Worm (Caenorhabditis elegans) whole organism, L2 larva: ENCODE measurements around the gene cdr-4.

Source experiments
- F13H6.1 ChIP-seq: sonication (generic microtip); optimal IDR thresholded peaks from 2 replicates; lab custom pipeline; 2016; ENCODE audit warnings: missing genetic modification characterization, missing compliant biosample characterization
- R02D3.7 ChIP-seq: fragments of 150-350 bp; optimal IDR thresholded peaks from 2 replicates; lab custom pipeline; 2014; ENCODE audit warnings: missing biosample characterization, missing genetic modification characterization
- Y55F3AM.14 ChIP-seq: fragments of 200-800 bp; sonication (Bioruptor generic); optimal IDR thresholded peaks from 2 replicates; lab custom pipeline; 2018; ENCODE audit warnings: mild to moderate bottlenecking, missing genetic modification characterization, missing compliant biosample characterization
- ZK546.5 ChIP-seq: sonication (generic microtip); optimal IDR thresholded peaks from 2 replicates; lab custom pipeline; 2017; ENCODE audit warnings: missing biosample characterization, missing genetic modification characterization
- alr-1 ChIP-seq: fragments of 150-350 bp; optimal IDR thresholded peaks from 2 replicates; lab custom pipeline; 2014; ENCODE audit warnings: missing biosample characterization, missing genetic modification characterization
- ama-1 ChIP-seq: fragments of 150-350 bp; optimal IDR thresholded peaks from 2 replicates; lab custom pipeline; 2018; ENCODE audit warnings: inconsistent platforms
- blmp-1 ChIP-seq: sonication (generic microtip); optimal IDR thresholded peaks from 2 replicates; lab custom pipeline; 2017; ENCODE audit warnings: missing genetic modification characterization, mild to moderate bottlenecking, missing compliant biosample characterization, antibody characterized with exemption, moderate library complexity; ENCODE audit not compliant: insufficient read depth
- ceh-16 ChIP-seq: fragments of 150-350 bp; optimal IDR thresholded peaks from 2 replicates; lab custom pipeline; 2014; ENCODE audit warnings: missing biosample characterization, missing genetic modification characterization
- ceh-82 ChIP-seq: fragments of 150-350 bp; optimal IDR thresholded peaks from 2 replicates; lab custom pipeline; 2014; ENCODE audit warnings: missing biosample characterization, missing genetic modification characterization
- egl-27 ChIP-seq: sonication (generic microtip); optimal IDR thresholded peaks from 3 replicates; lab custom pipeline; 2017; ENCODE audit warnings: missing biosample characterization, missing genetic modification reagents, missing genetic modification characterization
- elt-3 ChIP-seq: sonication (generic microtip); optimal IDR thresholded peaks from 2 replicates; lab custom pipeline; 2017; ENCODE audit warnings: missing biosample characterization, missing genetic modification characterization
- gmeb-1 ChIP-seq: fragments of 150-350 bp; optimal IDR thresholded peaks from 2 replicates; lab custom pipeline; 2014; ENCODE audit warnings: missing biosample characterization, missing genetic modification characterization
- lin-39 ChIP-seq: fragments of 150-350 bp; optimal IDR thresholded peaks from 2 replicates; lab custom pipeline; 2014; ENCODE audit warnings: missing biosample characterization, missing genetic modification reagents, missing genetic modification characterization
- mbf-1 ChIP-seq: sonication (generic microtip); optimal IDR thresholded peaks from 2 replicates; lab custom pipeline; 2017; ENCODE audit warnings: missing biosample characterization, missing genetic modification characterization
- nhr-10 ChIP-seq: sonication (generic microtip); optimal IDR thresholded peaks from 2 replicates; lab custom pipeline; 2017; ENCODE audit warnings: missing biosample characterization, missing genetic modification characterization
- nhr-12 ChIP-seq: fragments of 150-350 bp; optimal IDR thresholded peaks from 2 replicates; lab custom pipeline; 2014; ENCODE audit warnings: missing biosample characterization, missing genetic modification characterization
- nhr-21 ChIP-seq: fragments of 150-350 bp; optimal IDR thresholded peaks from 2 replicates; lab custom pipeline; 2014; ENCODE audit warnings: missing biosample characterization, missing genetic modification characterization
- nhr-237 ChIP-seq: fragments of 150-350 bp; optimal IDR thresholded peaks from 2 replicates; lab custom pipeline; 2014; ENCODE audit warnings: missing biosample characterization, missing genetic modification characterization
- nhr-25 ChIP-seq: fragments of 150-350 bp; sonication (generic microtip); optimal IDR thresholded peaks from 3 replicates; lab custom pipeline; 2014; ENCODE audit warnings: missing biosample characterization, missing genetic modification characterization
- nhr-6 ChIP-seq: fragments of 150-350 bp; optimal IDR thresholded peaks from 2 replicates; lab custom pipeline; 2014; ENCODE audit warnings: missing biosample characterization, missing genetic modification characterization
- nhr-77 ChIP-seq: fragments of 150-350 bp; optimal IDR thresholded peaks from 2 replicates; lab custom pipeline; 2014; ENCODE audit warnings: missing biosample characterization, missing genetic modification characterization
- skn-1 ChIP-seq: sonication (generic microtip); optimal IDR thresholded peaks from 2 replicates; lab custom pipeline; 2017; ENCODE audit warnings: missing biosample characterization, missing genetic modification characterization
- sma-3 ChIP-seq: sonication (generic microtip); optimal IDR thresholded peaks from 2 replicates; lab custom pipeline; 2016; ENCODE audit warnings: missing genetic modification reagents, missing genetic modification characterization, missing compliant biosample characterization
- sma-9 ChIP-seq, 2 experiments: fragments of 150-350 bp in 1 of 2; sonication (generic microtip) in 1 of 2; optimal IDR thresholded peaks; 2 replicates each; lab custom pipeline; 2014 to 2016; ENCODE audit warnings: missing genetic modification characterization in 2 of 2, mild to moderate bottlenecking in 1 of 2, missing biosample characterization in 1 of 2, missing compliant biosample characterization in 1 of 2, missing genetic modification reagents in 1 of 2, moderate library complexity in 1 of 2
- unc-39 ChIP-seq: fragments of 150-350 bp; optimal IDR thresholded peaks from 2 replicates; lab custom pipeline; 2014; ENCODE audit warnings: missing biosample characterization, missing genetic modification characterization
- unc-55 ChIP-seq: fragments of 150-350 bp; sonication (generic microtip); optimal IDR thresholded peaks from 3 replicates; lab custom pipeline; 2014; ENCODE audit warnings: missing biosample characterization, missing genetic modification reagents, missing genetic modification characterization
- unc-62 ChIP-seq: fragments of 150-350 bp; optimal IDR thresholded peaks from 2 replicates; lab custom pipeline; 2014; ENCODE audit warnings: missing biosample characterization, missing genetic modification reagents, missing genetic modification characterization
- zag-1 ChIP-seq: fragments of 150-350 bp; optimal IDR thresholded peaks from 2 replicates; lab custom pipeline; 2014; ENCODE audit warnings: missing biosample characterization, missing genetic modification characterization

cdr-4 gene

DNA sequence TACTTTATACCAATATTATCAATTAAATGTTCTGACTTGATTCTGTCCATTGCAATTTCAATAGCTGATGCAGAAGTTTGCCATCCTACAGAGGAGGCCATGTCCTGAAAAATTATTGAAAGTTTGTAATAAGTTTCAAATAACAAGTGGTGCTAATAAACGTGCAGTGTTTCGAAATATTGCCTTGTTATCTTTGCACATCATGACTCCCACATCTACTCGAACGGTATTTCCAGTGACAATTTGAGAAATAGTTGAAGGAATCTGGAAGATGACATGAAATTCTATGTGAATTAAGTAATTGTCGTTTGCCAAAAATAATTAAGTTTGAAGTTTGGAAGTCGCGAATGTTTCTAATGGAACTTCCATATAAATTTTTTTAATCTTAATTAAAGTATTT lies 39.0 kb downstream of the cdr-4 start, which contains the start of gene gcy-13:
Gene gcy-13, minus strand, starts transcription at position 101 of the 400 bp plus-strand sequence.
- no peak for TF ChIP-seq nhr-12 (tag; lab: Kevin White, UChicago)

DNA sequence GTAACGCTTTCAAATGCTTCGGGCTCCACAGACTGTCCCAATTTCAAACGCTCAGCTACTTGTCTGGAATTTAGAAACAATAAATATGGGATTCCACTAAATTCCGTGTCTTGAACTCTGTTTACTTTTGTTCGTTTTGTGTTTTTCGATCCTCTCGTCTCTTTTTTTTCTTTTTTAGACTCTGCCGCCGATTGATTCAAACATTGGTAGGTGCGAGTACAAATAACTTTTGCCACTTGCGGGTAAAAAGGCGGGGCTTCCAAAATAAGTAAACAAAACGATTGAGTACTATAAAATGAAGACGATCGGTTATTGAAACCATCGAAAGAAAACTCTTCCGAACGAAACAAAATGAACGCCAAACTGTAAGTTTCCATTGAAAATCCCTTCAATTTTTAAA lies 43.3 kb downstream of the cdr-4 start, which contains the start of gene fipr-2:
Gene fipr-2, plus strand, starts transcription at position 245 of the 400 bp plus-strand sequence.
- TF ChIP-seq unc-62 (GFP tag; lab: Kevin White, UChicago) (no peak), ZK546.5 (tag; lab: Kevin White, UChicago) (no peak), nhr-6 (tag; lab: Kevin White, UChicago) (no peak), gmeb-1 (tag; lab: Kevin White, UChicago) (no peak)
- TF ChIP-seq, all 48 proteins: peak for 0

- TF ChIP-seq blmp-1 (tag; lab: Kevin White, UChicago) (no peak), skn-1 (no peak), nhr-77 (tag; lab: Kevin White, UChicago) (no peak), nhr-21 (tag; lab: Kevin White, UChicago) (no peak), zag-1 (tag; lab: Kevin White, UChicago) (no peak), sma-3 (GFP tag; lab: Kevin White, UChicago) (no peak), R02D3.7 (tag; lab: Kevin White, UChicago) (no peak), F13H6.1 (tag; lab: Kevin White, UChicago) (no peak), mbf-1 (no peak), nhr-25 (tag; lab: Kevin White, UChicago) (no peak), ceh-82 (tag; lab: Kevin White, UChicago) (no peak)
Observed at ce11 chrV:12361644-12362043, 46.8 kb downstream of the cdr-4 start, which contains the start of gene fipr-1. fipr-1 (minus strand) TSS chrV:12361744.

- TF ChIP-seq egl-27 (tag; lab: Kevin White, UChicago) (no peak), zag-1 (tag; lab: Kevin White, UChicago) (no peak), unc-55 (no peak)
Observed at ce11 chrV:12358347-12358746, 50.1 kb downstream of the cdr-4 start, which contains the start of gene F23H12.5. F23H12.5 (plus strand) TSS chrV:12358647.

DNA sequence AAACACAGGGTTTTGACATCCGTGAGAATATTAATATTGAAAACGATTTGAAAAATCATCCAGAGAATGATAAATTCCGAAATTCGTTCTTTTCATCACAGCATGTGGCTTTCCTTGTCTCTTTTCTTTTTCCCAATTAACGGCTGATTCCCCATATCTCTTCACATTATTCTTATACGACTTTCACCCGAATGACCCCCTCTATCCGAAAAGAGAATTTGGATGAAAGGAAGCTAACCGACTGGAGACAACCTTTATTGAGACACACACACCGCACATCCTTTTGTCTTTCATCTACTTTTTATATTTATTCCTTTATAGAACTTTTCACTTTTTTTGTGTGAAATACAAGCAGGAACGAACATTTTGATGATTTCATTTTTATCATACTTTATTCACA lies 50.8 kb downstream of the cdr-4 start:
- TF ChIP-seq elt-3 (no peak), lin-39 (tag; lab: Kevin White, UChicago) (no peak), nhr-25 (tag; lab: Kevin White, UChicago) (no peak), sma-9 (GFP tag; optimal IDR thresholded peaks at IDR 0.05; lab: Kevin White, UChicago) (no peak), sma-9 (tag; optimal IDR thresholded peaks at IDR 0.05; lab: Kevin White, UChicago) (no peak), skn-1 (no peak), R02D3.7 (tag; lab: Kevin White, UChicago) (no peak), nhr-21 (tag; lab: Kevin White, UChicago) (no peak), unc-39 (no peak), Y55F3AM.14 (GFP tag; lab: Kevin White, UChicago) (no peak), nhr-77 (tag; lab: Kevin White, UChicago) (no peak), unc-62 (GFP tag; lab: Kevin White, UChicago) (no peak), ama-1 (no peak), ceh-16 (tag; lab: Kevin White, UChicago) (no peak), F13H6.1 (tag; lab: Kevin White, UChicago) (no peak), alr-1 (tag; lab: Kevin White, UChicago) (no peak), sma-3 (GFP tag; lab: Kevin White, UChicago) (no peak), nhr-237 (tag; lab: Kevin White, UChicago) (no peak), nhr-10 (tag; lab: Kevin White, UChicago) (no peak), nhr-12 (tag; lab: Kevin White, UChicago) (no peak), gmeb-1 (tag; lab: Kevin White, UChicago) (no peak)
- TF ChIP-seq, all 48 proteins: peak for 0
